Fruit fly (Drosophila melanogaster): ENCODE data around the gene gd.
A peak's percentile ranks its signal among the peaks of the same experiment; 100 is the strongest.

Gene gd

dm6 chrX:12017815-12018439 lies 30.4 kb upstream of the gd start, which contains the start of gene Chrac-16 (continued):
- TF ChIP-seq B-H1 (GFP tag; IDR thresholded peaks at IDR 0.05) (no peak), CG9932 (GFP tag; IDR thresholded peaks at IDR 0.05) (peak; percentile 19; the same call in 1 of the 2 replicates), nerfin-2 (GFP tag; IDR thresholded peaks at IDR 0.05; ENCODE audit: partially characterized antibody) (peak; percentile 69), Ets65A (GFP tag) (peak; percentile 9), CG34224 (GFP tag; IDR thresholded peaks at IDR 0.05; ENCODE audit: partially characterized antibody) (peak; percentile 61), CG6791 (GFP tag; IDR thresholded peaks at IDR 0.05; ENCODE audit: partially characterized antibody) (peak; percentile 84), CG12744 (GFP tag; optimal IDR thresholded peaks at IDR 0.05) (no peak), Asciz (GFP tag; optimal IDR thresholded peaks at IDR 0.05) (no peak), CG3995 (GFP tag; optimal IDR thresholded peaks at IDR 0.05) (peak; percentile 2), CG17912 (GFP tag; optimal IDR thresholded peaks at IDR 0.05) (no peak), zen2 (GFP tag; IDR thresholded peaks at IDR 0.05; ENCODE audit: partially characterized antibody) (peak; percentile 73), bbx (GFP tag; IDR thresholded peaks at IDR 0.05; ENCODE audit: partially characterized antibody) (peak; percentile 86), so (GFP tag; IDR thresholded peaks at IDR 0.05) (no peak), knrl (GFP tag; IDR thresholded peaks at IDR 0.05; ENCODE audit: partially characterized antibody) (peak; percentile 80), CG12155 (GFP tag; optimal IDR thresholded peaks at IDR 0.05) (no peak), danr (GFP tag; IDR thresholded peaks at IDR 0.05) (no peak), trem (tag; optimal IDR thresholded peaks at IDR 0.05) (no peak), tna (GFP tag; IDR thresholded peaks at IDR 0.05; ENCODE audit: partially characterized antibody) (peak; percentile 70), CG17829 (tag; optimal IDR thresholded peaks at IDR 0.05) (no peak), unc-4 (GFP tag; IDR thresholded peaks at IDR 0.05; ENCODE audit: partially characterized antibody) (peak; percentile 70), stwl (tag; optimal IDR thresholded peaks at IDR 0.05) (peak; percentile 38), ase (GFP tag; IDR thresholded peaks at IDR 0.05) (no peak), Scr (GFP tag; IDR thresholded peaks at IDR 0.05; ENCODE audit: partially characterized antibody) (peak; percentile 78), CG13296 (GFP tag; optimal IDR thresholded peaks at IDR 0.05) (no peak), CG18764 (GFP tag; optimal IDR thresholded peaks at IDR 0.05) (no peak), row (GFP tag; IDR thresholded peaks at IDR 0.05) (peak; percentile 37; the same call in 2 of the 3 replicates), Doc3 (GFP tag; IDR thresholded peaks at IDR 0.05; ENCODE audit: partially characterized antibody) (peak; percentile 67), Deaf1 (tag; optimal IDR thresholded peaks at IDR 0.05) (no peak), CG6683 (GFP tag; optimal IDR thresholded peaks at IDR 0.05) (no peak), CG13287 (GFP tag; IDR thresholded peaks at IDR 0.05; ENCODE audit: partially characterized antibody) (peak; percentile 71), CG14050 (GFP tag; IDR thresholded peaks at IDR 0.05) (no peak), CG4424 (GFP tag; optimal IDR thresholded peaks at IDR 0.05) (no peak), emc (GFP tag; optimal IDR thresholded peaks at IDR 0.05) (no peak), CG6654 (GFP tag; optimal IDR thresholded peaks at IDR 0.05) (no peak), CG6175 (GFP tag; IDR thresholded peaks at IDR 0.05) (no peak), Ravus (GFP tag; IDR thresholded peaks at IDR 0.05) (no peak), GATAe (GFP tag; conservative IDR thresholded peaks at IDR 0.05) (no peak), pzg (GFP tag; optimal IDR thresholded peaks at IDR 0.05) (peak; percentile 29), CG7271 (tag; optimal IDR thresholded peaks at IDR 0.05) (no peak), run (tag; optimal IDR thresholded peaks at IDR 0.05) (no peak), Dip2 (GFP tag; IDR thresholded peaks at IDR 0.05) (no peak), sna (GFP tag; IDR thresholded peaks at IDR 0.05; ENCODE audit: partially characterized antibody) (peak; percentile 70), Ada2b (GFP tag; IDR thresholded peaks at IDR 0.05) (no peak), Dll (GFP tag; IDR thresholded peaks at IDR 0.05; ENCODE audit: partially characterized antibody) (peak; percentile 78), CG3407 (GFP tag; optimal IDR thresholded peaks at IDR 0.05) (no peak)
